Fruit fly (Drosophila melanogaster) whole organism, embryonic: Measurements from ENCODE around the gene CG8301.

Experiments used
- B-H1 ChIP-seq: fragments of 200-800 bp; sonication (Bioruptor generic); IDR thresholded peaks from 3 replicates; pipeline ENCODE4 v1.3.6; 2022; ENCODE audit warnings: missing biosample characterization, missing genetic modification characterization
- B-H2 ChIP-seq: fragments of 200-800 bp; sonication (Bioruptor generic); optimal IDR thresholded peaks from 2 replicates; lab custom pipeline; 2018; ENCODE audit warnings: missing biosample characterization, mild to moderate bottlenecking, missing genetic modification characterization
- BtbVII ChIP-seq: fragments of 200-800 bp; sonication (Bioruptor generic); optimal IDR thresholded peaks from 3 replicates; lab custom pipeline; 2017; ENCODE audit warnings: missing biosample characterization, mild to moderate bottlenecking, missing genetic modification characterization
- CG12155 ChIP-seq: fragments of 200-800 bp; sonication (Bioruptor generic); optimal IDR thresholded peaks from 3 replicates; lab custom pipeline; 2016; ENCODE audit warnings: missing biosample characterization, missing genetic modification characterization
- CG12299 ChIP-seq: fragments of 200-800 bp; sonication (Bioruptor generic); optimal IDR thresholded peaks from 2 replicates; lab custom pipeline; 2018; ENCODE audit warnings: missing biosample characterization, mild to moderate bottlenecking, missing genetic modification characterization
- CG1233 ChIP-seq: fragments of 200-800 bp; sonication (Bioruptor generic); optimal IDR thresholded peaks from 4 replicates; lab custom pipeline; 2018; ENCODE audit warnings: missing biosample characterization, mild to moderate bottlenecking, missing genetic modification characterization
- CG13624 ChIP-seq: fragments of 200-800 bp; sonication (Bioruptor generic); optimal IDR thresholded peaks from 2 replicates; lab custom pipeline; 2016; ENCODE audit warnings: missing biosample characterization, missing genetic modification characterization
- CG14050 ChIP-seq: fragments of 200-800 bp; sonication (Bioruptor generic); IDR thresholded peaks from 3 replicates; pipeline ENCODE4 v1.3.6; 2022; ENCODE audit warnings: missing biosample characterization, missing genetic modification characterization
- CG14710 ChIP-seq: fragments of 200-800 bp; sonication (Bioruptor generic); optimal IDR thresholded peaks from 3 replicates; lab custom pipeline; 2019; ENCODE audit warnings: missing biosample characterization, mild to moderate bottlenecking, missing genetic modification characterization, moderate library complexity
- CG1529 ChIP-seq: fragments of 200-800 bp; sonication (Bioruptor generic); optimal IDR thresholded peaks from 3 replicates; lab custom pipeline; 2018; ENCODE audit warnings: missing biosample characterization, missing genetic modification characterization
- CG1603 ChIP-seq: fragments of 200-800 bp; sonication (Bioruptor generic); optimal IDR thresholded peaks from 2 replicates; lab custom pipeline; 2019; ENCODE audit warnings: missing biosample characterization, mild to moderate bottlenecking, missing genetic modification characterization, moderate library complexity
- CG17385 ChIP-seq: fragments of 200-800 bp; sonication (Bioruptor generic); optimal IDR thresholded peaks from 3 replicates; lab custom pipeline; 2018; ENCODE audit warnings: missing biosample characterization, mild to moderate bottlenecking, missing genetic modification characterization
- CG17912 ChIP-seq: fragments of 200-800 bp; sonication (Bioruptor generic); optimal IDR thresholded peaks from 2 replicates; lab custom pipeline; 2018; ENCODE audit warnings: missing biosample characterization, mild to moderate bottlenecking, missing genetic modification characterization
- CG2712 ChIP-seq: fragments of 200-800 bp; optimal IDR thresholded peaks from 3 replicates; lab custom pipeline; 2019; ENCODE audit warnings: missing biosample characterization, mild to moderate bottlenecking, missing genetic modification characterization, moderate library complexity
- CG32532 ChIP-seq: fragments of 200-800 bp; sonication (Bioruptor generic); IDR thresholded peaks from 2 replicates; pipeline ENCODE4 v1.3.6; 2022; ENCODE audit warnings: missing biosample characterization, missing genetic modification characterization
- CG3847 ChIP-seq: fragments of 200-800 bp; sonication (Bioruptor generic); IDR thresholded peaks from 2 replicates; pipeline ENCODE4 v1.3.6; 2022; ENCODE audit warnings: missing biosample characterization, missing genetic modification characterization
- CG4282 ChIP-seq: fragments of 200-800 bp; sonication (Bioruptor generic); optimal IDR thresholded peaks from 2 replicates; lab custom pipeline; 2016; ENCODE audit warnings: missing biosample characterization, missing genetic modification characterization
- CG4424 ChIP-seq: fragments of 200-800 bp; sonication (Bioruptor generic); optimal IDR thresholded peaks from 3 replicates; lab custom pipeline; 2016; ENCODE audit warnings: missing biosample characterization, missing genetic modification characterization
- CG6689 ChIP-seq: fragments of 200-800 bp; sonication (Bioruptor generic); IDR thresholded peaks from 2 replicates; pipeline ENCODE4 v1.3.6; 2022; ENCODE audit warnings: missing biosample characterization, missing genetic modification characterization
- CG7963 ChIP-seq: fragments of 200-800 bp; sonication (Bioruptor generic); IDR thresholded peaks from 3 replicates; pipeline ENCODE4 v1.3.6; 2022; ENCODE audit warnings: missing biosample characterization, missing genetic modification characterization; ENCODE audit not compliant: partially characterized antibody
- CrebB ChIP-seq: fragments of 200-800 bp; sonication (Bioruptor generic); optimal IDR thresholded peaks from 3 replicates; lab custom pipeline; 2018; ENCODE audit warnings: missing biosample characterization, mild to moderate bottlenecking, missing genetic modification characterization
- D19B ChIP-seq: fragments of 200-800 bp; sonication (Bioruptor generic); optimal IDR thresholded peaks from 2 replicates; lab custom pipeline; 2017; ENCODE audit warnings: missing biosample characterization, mild to moderate bottlenecking, missing genetic modification characterization
- Ets97D ChIP-seq: fragments of 200-800 bp; sonication (Bioruptor generic); optimal IDR thresholded peaks from 3 replicates; lab custom pipeline; 2016; ENCODE audit warnings: missing biosample characterization, missing genetic modification characterization
- HHEX ChIP-seq: fragments of 200-800 bp; sonication (Bioruptor generic); optimal IDR thresholded peaks from 3 replicates; lab custom pipeline; 2017; ENCODE audit warnings: missing biosample characterization, mild to moderate bottlenecking, missing genetic modification characterization, missing genetic modification reagents
- MESR4 ChIP-seq: fragments of 200-800 bp; sonication (Bioruptor generic); optimal IDR thresholded peaks from 2 replicates; lab custom pipeline; 2018; ENCODE audit warnings: missing biosample characterization, mild to moderate bottlenecking, missing genetic modification characterization, moderate library complexity
- Med ChIP-seq: fragments of 200-800 bp; sonication (Bioruptor generic); peaks from one replicate; lab custom pipeline; 2016; ENCODE audit warnings: missing biosample characterization, missing genetic modification characterization, mild to moderate bottlenecking, inconsistent platforms, moderate library complexity
- NfI ChIP-seq: fragments of 200-800 bp; sonication (Bioruptor generic); optimal IDR thresholded peaks from 3 replicates; lab custom pipeline; 2018; ENCODE audit warnings: missing biosample characterization, mild to moderate bottlenecking, missing genetic modification characterization, moderate library complexity
- Optix ChIP-seq: fragments of 200-800 bp; sonication (Bioruptor generic); IDR thresholded peaks from 3 replicates; pipeline ENCODE4 v1.3.6; 2022; ENCODE audit warnings: missing biosample characterization, missing genetic modification characterization
- Sry-δ ChIP-seq: fragments of 200-800 bp; sonication (Bioruptor generic); optimal IDR thresholded peaks from 2 replicates; lab custom pipeline; 2016; ENCODE audit warnings: missing biosample characterization, missing genetic modification characterization
- Ssrp ChIP-seq: fragments of 200-800 bp; sonication (Bioruptor generic); optimal IDR thresholded peaks from 2 replicates; lab custom pipeline; 2018; ENCODE audit warnings: missing biosample characterization, mild to moderate bottlenecking, missing genetic modification characterization, moderate library complexity
- Xbp1 ChIP-seq: fragments of 200-800 bp; sonication (Bioruptor generic); optimal IDR thresholded peaks from 3 replicates; lab custom pipeline; 2016; ENCODE audit warnings: missing biosample characterization, mild to moderate bottlenecking, missing genetic modification characterization
- YL-1 ChIP-seq: fragments of 200-800 bp; sonication (Bioruptor generic); optimal IDR thresholded peaks from 3 replicates; lab custom pipeline; 2017; ENCODE audit warnings: missing biosample characterization, mild to moderate bottlenecking, missing genetic modification characterization
- ato ChIP-seq: fragments of 200-800 bp; sonication (Bioruptor generic); IDR thresholded peaks from 2 replicates; pipeline ENCODE4 v1.3.6; 2022; ENCODE audit warnings: missing biosample characterization, missing genetic modification characterization; ENCODE audit not compliant: partially characterized antibody
- caup ChIP-seq: fragments of 200-800 bp; sonication (Bioruptor generic); optimal IDR thresholded peaks from 3 replicates; lab custom pipeline; 2017; ENCODE audit warnings: missing biosample characterization, mild to moderate bottlenecking, missing genetic modification characterization, moderate library complexity; ENCODE audit not compliant: severe bottlenecking
- chn ChIP-seq: fragments of 200-800 bp; sonication (Bioruptor generic); optimal IDR thresholded peaks from 2 replicates; lab custom pipeline; 2016; ENCODE audit warnings: missing biosample characterization, missing genetic modification characterization
- croc ChIP-seq: fragments of 200-800 bp; sonication (Bioruptor generic); conservative IDR thresholded peaks from 3 replicates; pipeline ENCODE4 v1.3.6; 2022; ENCODE audit warnings: missing biosample characterization, missing genetic modification characterization
- crp ChIP-seq, 2 experiments: fragments of 200-800 bp; sonication (Bioruptor generic); optimal IDR thresholded peaks; 2 replicates in 1 of 2; 3 replicates in 1 of 2; lab custom pipeline; 2017; ENCODE audit warnings: missing biosample characterization in 2 of 2, missing genetic modification characterization in 2 of 2, mild to moderate bottlenecking in 1 of 2, moderate library complexity in 1 of 2
- dan ChIP-seq: fragments of 200-800 bp; sonication (Bioruptor generic); IDR thresholded peaks from 2 replicates; pipeline ENCODE4 v1.3.6; 2022; ENCODE audit warnings: missing biosample characterization, missing genetic modification characterization
- fd102C ChIP-seq: fragments of 200-800 bp; sonication (Bioruptor generic); optimal IDR thresholded peaks from 2 replicates; lab custom pipeline; 2018; ENCODE audit warnings: missing biosample characterization, mild to moderate bottlenecking, missing genetic modification characterization, moderate library complexity
- lbe ChIP-seq: fragments of 200-800 bp; sonication (Bioruptor generic); optimal IDR thresholded peaks from 2 replicates; lab custom pipeline; 2016; ENCODE audit warnings: missing biosample characterization, mild to moderate bottlenecking, missing genetic modification characterization
- maf-S ChIP-seq: fragments of 200-800 bp; sonication (Bioruptor generic); optimal IDR thresholded peaks from 2 replicates; lab custom pipeline; 2016; ENCODE audit warnings: missing biosample characterization, missing genetic modification characterization
- p53 ChIP-seq: fragments of 200-800 bp; sonication (Bioruptor generic); optimal IDR thresholded peaks from 2 replicates; lab custom pipeline; 2016; ENCODE audit warnings: missing biosample characterization, missing genetic modification characterization
- pros ChIP-seq: fragments of 200-800 bp; sonication (Bioruptor generic); optimal IDR thresholded peaks from 3 replicates; lab custom pipeline; 2019; ENCODE audit warnings: missing biosample characterization, mild to moderate bottlenecking, missing genetic modification characterization, moderate library complexity
- schlank ChIP-seq: fragments of 200-800 bp; sonication (Bioruptor generic); optimal IDR thresholded peaks from 2 replicates; lab custom pipeline; 2018; ENCODE audit warnings: missing biosample characterization, mild to moderate bottlenecking, missing genetic modification characterization
- scrt ChIP-seq: fragments of 200-800 bp; sonication (Bioruptor generic); optimal IDR thresholded peaks from 2 replicates; lab custom pipeline; 2018; ENCODE audit warnings: missing biosample characterization, mild to moderate bottlenecking, missing genetic modification characterization, moderate library complexity
- sob ChIP-seq: fragments of 200-800 bp; sonication (Bioruptor generic); IDR thresholded peaks from 2 replicates; pipeline ENCODE4 v1.3.6; 2022; ENCODE audit warnings: missing biosample characterization, missing genetic modification characterization
- stc ChIP-seq: fragments of 200-800 bp; sonication (Bioruptor generic); IDR thresholded peaks from 2 replicates; pipeline ENCODE4 v1.3.6; 2022; ENCODE audit warnings: missing biosample characterization, missing genetic modification characterization
- tap ChIP-seq: fragments of 200-800 bp; optimal IDR thresholded peaks from 3 replicates; lab custom pipeline; 2019; ENCODE audit warnings: missing biosample characterization, mild to moderate bottlenecking, missing genetic modification characterization, moderate library complexity
- tna ChIP-seq: fragments of 200-800 bp; sonication (Bioruptor generic); IDR thresholded peaks from 2 replicates; pipeline ENCODE4 v1.3.6; 2022; ENCODE audit warnings: missing biosample characterization, missing genetic modification characterization; ENCODE audit not compliant: partially characterized antibody
- wdn ChIP-seq: fragments of 200-800 bp; sonication (Bioruptor generic); IDR thresholded peaks from 2 replicates; pipeline ENCODE4 v1.3.6; 2022; ENCODE audit warnings: missing biosample characterization, missing genetic modification characterization

The CG8301 gene

DNA sequence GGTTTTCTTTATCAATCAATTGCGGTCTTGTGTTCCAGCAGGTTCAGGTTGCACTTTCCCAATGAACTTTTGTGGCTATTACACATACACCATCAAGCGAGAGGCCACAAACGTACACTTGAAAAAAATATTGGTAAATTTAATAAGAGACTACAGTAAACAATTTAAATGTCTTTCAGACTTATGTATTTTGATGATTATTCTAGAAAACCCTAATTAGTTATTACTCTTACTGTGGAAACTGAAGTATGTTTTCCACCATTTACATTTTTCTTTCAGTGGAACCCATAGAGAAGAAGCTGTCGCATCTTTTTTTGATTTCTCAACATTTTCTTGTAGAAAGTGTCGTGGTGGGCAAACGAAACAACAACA lies 47.0 kb upstream of the CG8301 start (continued):
- TF ChIP-seq wdn (GFP tag; lab: Robert Waterston, UW) (peak; percentile 84), CG12155 (peak; percentile 89), MESR4 (GFP tag; lab: Kevin White, UChicago) (peak; percentile 16), pros (GFP tag; lab: Kevin White, UChicago) (peak; percentile 22), chn (GFP tag; lab: Kevin White, UChicago) (peak; percentile 88), B-H1 (GFP tag; lab: Robert Waterston, UW) (peak; percentile 86), crp (GFP tag; optimal IDR thresholded peaks at IDR 0.05; lab: Kevin White, UChicago) (peak in 1 of 2 experiments; percentile 46), CrebB (tag; lab: Kevin White, UChicago) (peak; percentile 89), CG13624 (GFP tag; lab: Kevin White, UChicago) (peak; percentile 89), CG12299 (tag; lab: Kevin White, UChicago) (peak; percentile 92), Ets97D (peak; percentile 74), CG17385 (GFP tag; lab: Kevin White, UChicago) (peak; percentile 89), CG2712 (tag; lab: Kevin White, UChicago) (peak; percentile 96), p53 (GFP tag; lab: Kevin White, UChicago) (peak; percentile 31), CG14050 (peak; percentile 84), CG4282 (GFP tag; lab: Kevin White, UChicago) (peak; percentile 51), HHEX (GFP tag; lab: Kevin White, UChicago) (peak; percentile 87), CG17912 (GFP tag; lab: Kevin White, UChicago) (peak; percentile 58), BtbVII (GFP tag; lab: Kevin White, UChicago) (peak; percentile 85), Optix (peak; percentile 47; the same call in 2 of the 3 replicates), caup (peak; percentile 84), CG14710 (tag; lab: Kevin White, UChicago) (peak; percentile 92), CG1529 (GFP tag; lab: Kevin White, UChicago) (peak; percentile 95), Ssrp (tag; lab: Kevin White, UChicago) (peak; percentile 95), NfI (peak; percentile 85), YL-1 (GFP tag; lab: Kevin White, UChicago) (peak; percentile 70), tap (peak; percentile 94), CG6689 (GFP tag; lab: Robert Waterston, UW) (peak; percentile 91), scrt (GFP tag; lab: Kevin White, UChicago) (peak; percentile 81), maf-S (peak; percentile 81), tna (no peak), Xbp1 (peak; percentile 95), Sry-δ (peak; percentile 64), CG7963 (no peak), CG4424 (GFP tag; lab: Kevin White, UChicago) (peak; percentile 95), dan (no peak), CG1603 (peak; percentile 90), schlank (peak; percentile 67), Med (peak; percentile 98), ato (GFP tag; lab: Robert Waterston, UW) (no peak), stc (GFP tag; lab: Robert Waterston, UW) (peak; percentile 93), croc (GFP tag; lab: Robert Waterston, UW) (peak; percentile 91), CG3847 (GFP tag; lab: Robert Waterston, UW) (no peak; the same call in 1 of the 2 replicates), CG32532 (GFP tag; lab: Robert Waterston, UW) (peak; percentile 93), CG1233 (peak; percentile 88), fd102C (GFP tag; lab: Kevin White, UChicago) (no peak), lbe (peak; percentile 35), sob (GFP tag; lab: Robert Waterston, UW) (peak; percentile 93), B-H2 (GFP tag; lab: Kevin White, UChicago) (peak; percentile 32), D19B (GFP tag; lab: Kevin White, UChicago) (peak; percentile 68)
